Worm (Caenorhabditis elegans): ENCODE measurements around the gene vwa-8.

DNA sequence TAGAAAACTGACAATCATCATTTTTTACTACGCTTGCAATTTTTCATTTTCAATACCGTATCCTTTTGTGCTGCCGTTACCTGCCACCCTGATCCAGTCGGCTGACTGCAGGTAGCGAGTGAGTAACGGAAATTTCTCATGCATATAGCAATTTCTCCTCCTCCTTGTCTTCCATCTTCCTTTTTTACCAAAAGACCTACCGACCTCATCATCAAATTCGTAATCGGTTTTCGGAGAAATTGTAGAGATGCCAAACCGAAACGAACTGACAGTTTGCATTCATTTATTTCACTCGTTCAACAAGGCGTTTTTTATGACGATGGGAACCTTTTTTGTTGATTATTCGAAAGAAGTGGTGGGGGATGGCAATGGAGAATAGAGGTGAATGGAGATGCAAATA, 25.0 kb downstream of the vwa-8 start:
- TF ChIP-seq F10B5.3 (tag; optimal IDR thresholded peaks at IDR 0.05) (no peak), nhr-102 (tag; optimal IDR thresholded peaks at IDR 0.05) (no peak), jun-1 (tag; optimal IDR thresholded peaks at IDR 0.05) (no peak), nhr-77 (tag; optimal IDR thresholded peaks at IDR 0.05) (no peak), nhr-25 (tag; optimal IDR thresholded peaks at IDR 0.05; ENCODE audit: borderline replicate concordance, insufficient read depth) (peak; percentile 14), Y105C5A.15 (GFP tag; IDR thresholded peaks at IDR 0.05) (no peak), duxl-1 (tag; optimal IDR thresholded peaks at IDR 0.05; ENCODE audit: poor library complexity) (no peak)

Measured in whole organism, L4 larva.